Fruit fly (Drosophila melanogaster) S2 (cell line): Measurements from ENCODE around the gene Gr21a.

Experiments
- CG8478 ChIP-seq: fragments of >200 bp; optimal IDR thresholded peaks from 2 replicates; lab custom pipeline; 2018
- CTCF ChIP-seq, 2 experiments: fragments of >200 bp; optimal IDR thresholded peaks; 2 replicates each; lab custom pipeline; 2018

DNA sequence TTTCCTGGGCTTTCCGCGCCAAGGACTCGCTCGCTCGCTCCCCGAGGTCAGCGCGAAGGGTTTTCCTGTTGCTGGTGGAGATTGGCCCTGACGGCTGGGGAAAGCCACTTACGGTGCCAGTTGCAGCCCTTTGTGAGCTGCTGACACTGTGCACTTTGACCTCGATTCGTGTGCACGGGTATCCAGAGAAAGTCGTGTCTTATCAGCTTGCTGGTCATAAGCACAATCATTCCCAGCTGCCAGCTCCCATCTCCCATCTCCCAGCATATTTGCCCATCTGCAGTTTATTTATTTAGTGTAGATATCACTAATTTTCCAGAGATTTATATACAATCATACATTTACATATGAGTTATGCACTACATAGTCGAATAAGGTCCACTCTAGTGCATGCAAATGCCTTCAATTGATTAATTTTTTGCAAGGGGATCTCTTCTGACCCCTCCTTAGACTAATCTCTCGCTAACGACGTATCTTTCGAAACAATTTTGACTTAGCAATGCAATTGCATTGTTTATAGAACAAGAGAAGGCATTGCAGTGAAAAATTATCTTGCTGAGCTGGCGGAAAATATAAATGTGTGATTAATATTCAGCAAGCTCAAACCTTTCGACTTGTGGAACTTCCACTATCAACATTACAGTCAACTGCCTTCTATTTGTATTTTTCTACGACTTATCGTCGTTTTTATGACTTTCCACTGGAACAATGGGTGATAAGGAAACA lies 41.9 kb downstream of the Gr21a start:
- no peak for TF ChIP-seq CTCF (optimal IDR thresholded peaks at IDR 0.05; lab: Kevin White, UChicago)
- TF ChIP-seq CG8478 (lab: Kevin White, UChicago) = no peak
